Fruit fly (Drosophila melanogaster) whole organism, embryonic: ENCODE measurements around the gene CG32333.

ENCODE experiments used
- Aef1 ChIP-seq: fragments of 200-800 bp; sonication (Bioruptor generic); IDR thresholded peaks from 3 replicates; pipeline ENCODE4 v1.3.6; 2022; ENCODE audit warnings: missing biosample characterization, missing genetic modification characterization
- Bgb ChIP-seq: fragments of 200-800 bp; sonication (Bioruptor generic); IDR thresholded peaks from 2 replicates; pipeline ENCODE4 v1.3.6; 2022; ENCODE audit warnings: missing biosample characterization, missing genetic modification characterization; ENCODE audit not compliant: partially characterized antibody
- CG10267 ChIP-seq: fragments of 200-800 bp; sonication (Bioruptor generic); optimal IDR thresholded peaks from 2 replicates; lab custom pipeline; 2018; ENCODE audit warnings: missing biosample characterization, mild to moderate bottlenecking, missing genetic modification characterization, moderate library complexity
- CG10543 ChIP-seq: fragments of 200-800 bp; sonication (Bioruptor generic); optimal IDR thresholded peaks from 3 replicates; lab custom pipeline; 2017; ENCODE audit warnings: missing biosample characterization, mild to moderate bottlenecking, missing genetic modification characterization, moderate library complexity
- CG11456 ChIP-seq: fragments of 200-800 bp; sonication (Bioruptor generic); IDR thresholded peaks from 3 replicates; pipeline ENCODE4 v1.3.6; 2022; ENCODE audit warnings: missing biosample characterization, missing genetic modification characterization
- CG11695 ChIP-seq: fragments of 200-800 bp; sonication (Bioruptor generic); IDR thresholded peaks from 3 replicates; pipeline ENCODE4 v1.3.6; 2022; ENCODE audit warnings: missing biosample characterization, missing genetic modification characterization
- CG12104 ChIP-seq: fragments of 200-800 bp; sonication (Bioruptor generic); optimal IDR thresholded peaks from 3 replicates; lab custom pipeline; 2016; ENCODE audit warnings: missing biosample characterization, missing genetic modification characterization
- CG12744 ChIP-seq: fragments of 200-800 bp; sonication (Bioruptor generic); optimal IDR thresholded peaks from 2 replicates; lab custom pipeline; 2016; ENCODE audit warnings: missing biosample characterization, missing genetic modification characterization
- CG13624 ChIP-seq: fragments of 200-800 bp; sonication (Bioruptor generic); optimal IDR thresholded peaks from 2 replicates; lab custom pipeline; 2016; ENCODE audit warnings: missing biosample characterization, missing genetic modification characterization
- CG14050 ChIP-seq: fragments of 200-800 bp; sonication (Bioruptor generic); IDR thresholded peaks from 3 replicates; pipeline ENCODE4 v1.3.6; 2022; ENCODE audit warnings: missing biosample characterization, missing genetic modification characterization
- CG15073 ChIP-seq: fragments of 200-800 bp; sonication (Bioruptor generic); optimal IDR thresholded peaks from 2 replicates; lab custom pipeline; 2016; ENCODE audit warnings: missing biosample characterization, missing genetic modification characterization
- CG15696 ChIP-seq: fragments of 200-800 bp; sonication (Bioruptor generic); optimal IDR thresholded peaks from 2 replicates; lab custom pipeline; 2019; ENCODE audit warnings: missing biosample characterization, mild to moderate bottlenecking, missing genetic modification characterization, moderate library complexity
- CG18619 ChIP-seq: fragments of 200-800 bp; sonication (Bioruptor generic); optimal IDR thresholded peaks from 3 replicates; lab custom pipeline; 2017; ENCODE audit warnings: missing biosample characterization, mild to moderate bottlenecking, missing genetic modification characterization
- CG2116 ChIP-seq: fragments of 200-800 bp; sonication (Bioruptor generic); optimal IDR thresholded peaks from 3 replicates; lab custom pipeline; 2018; ENCODE audit warnings: missing biosample characterization, mild to moderate bottlenecking, missing genetic modification characterization
- CG34376 ChIP-seq: fragments of 200-800 bp; sonication (Bioruptor generic); optimal IDR thresholded peaks from 2 replicates; lab custom pipeline; 2018; ENCODE audit warnings: missing biosample characterization, mild to moderate bottlenecking, missing genetic modification characterization
- CG3838 ChIP-seq: fragments of 200-800 bp; sonication (Bioruptor generic); optimal IDR thresholded peaks from 3 replicates; lab custom pipeline; 2016; ENCODE audit warnings: missing biosample characterization, missing genetic modification characterization
- CG3995 ChIP-seq: fragments of 200-800 bp; sonication (Bioruptor generic); optimal IDR thresholded peaks from 3 replicates; lab custom pipeline; 2016; ENCODE audit warnings: missing biosample characterization, missing genetic modification characterization
- CG4282 ChIP-seq: fragments of 200-800 bp; sonication (Bioruptor generic); optimal IDR thresholded peaks from 2 replicates; lab custom pipeline; 2016; ENCODE audit warnings: missing biosample characterization, missing genetic modification characterization
- CG4404 ChIP-seq: fragments of 200-800 bp; sonication (Bioruptor generic); IDR thresholded peaks from 2 replicates; pipeline ENCODE4 v1.3.6; 2022; ENCODE audit warnings: missing biosample characterization, missing genetic modification characterization
- CG9932 ChIP-seq: fragments of 200-800 bp; sonication (Bioruptor generic); IDR thresholded peaks from 2 replicates; pipeline ENCODE4 v1.3.6; 2022; ENCODE audit warnings: missing biosample characterization, missing genetic modification characterization
- CHES-1-like ChIP-seq: fragments of 200-800 bp; sonication (Bioruptor generic); optimal IDR thresholded peaks from 2 replicates; lab custom pipeline; 2016; ENCODE audit warnings: missing biosample characterization, missing genetic modification characterization
- D19A ChIP-seq: fragments of 200-800 bp; optimal IDR thresholded peaks from 3 replicates; lab custom pipeline; 2019; ENCODE audit warnings: missing biosample characterization, mild to moderate bottlenecking, missing genetic modification characterization, moderate library complexity
- D19B ChIP-seq: fragments of 200-800 bp; sonication (Bioruptor generic); optimal IDR thresholded peaks from 2 replicates; lab custom pipeline; 2017; ENCODE audit warnings: missing biosample characterization, mild to moderate bottlenecking, missing genetic modification characterization
- Dref ChIP-seq: fragments of 200-800 bp; sonication (Bioruptor generic); IDR thresholded peaks from 2 replicates; pipeline ENCODE4 v1.3.6; 2022; ENCODE audit warnings: missing biosample characterization, missing genetic modification characterization
- Fer3 ChIP-seq: fragments of 200-800 bp; sonication (Bioruptor generic); optimal IDR thresholded peaks from 2 replicates; lab custom pipeline; 2018; ENCODE audit warnings: missing biosample characterization, mild to moderate bottlenecking, missing genetic modification characterization, moderate library complexity
- Gsc ChIP-seq: fragments of 200-800 bp; sonication (Bioruptor generic); IDR thresholded peaks from 2 replicates; pipeline ENCODE4 v1.3.6; 2022; ENCODE audit warnings: missing biosample characterization, missing genetic modification characterization
- Lim3 ChIP-seq: fragments of 200-800 bp; sonication (Bioruptor generic); IDR thresholded peaks from 2 replicates; pipeline ENCODE4 v1.3.6; 2022; ENCODE audit warnings: missing biosample characterization, missing genetic modification characterization
- Med ChIP-seq: fragments of 200-800 bp; sonication (Bioruptor generic); peaks from one replicate; lab custom pipeline; 2016; ENCODE audit warnings: missing biosample characterization, missing genetic modification characterization, mild to moderate bottlenecking, inconsistent platforms, moderate library complexity
- Myb ChIP-seq: fragments of 200-800 bp; sonication (Bioruptor generic); optimal IDR thresholded peaks from 2 replicates; lab custom pipeline; 2016; ENCODE audit warnings: missing biosample characterization, missing genetic modification characterization
- Opbp ChIP-seq: fragments of 200-800 bp; sonication (Bioruptor generic); IDR thresholded peaks from 3 replicates; pipeline ENCODE4 v1.3.6; 2022; ENCODE audit warnings: missing biosample characterization, missing genetic modification characterization; ENCODE audit not compliant: partially characterized antibody
- Six4 ChIP-seq: fragments of 200-800 bp; sonication (Bioruptor generic); optimal IDR thresholded peaks from 2 replicates; lab custom pipeline; 2016; ENCODE audit warnings: missing biosample characterization, missing genetic modification characterization
- crc ChIP-seq: fragments of 200-800 bp; sonication (Bioruptor generic); optimal IDR thresholded peaks from 2 replicates; lab custom pipeline; 2016; ENCODE audit warnings: missing biosample characterization, missing genetic modification characterization
- crol ChIP-seq: fragments of 200-800 bp; sonication (Bioruptor generic); IDR thresholded peaks from 2 replicates; pipeline ENCODE4 v1.3.6; 2022; ENCODE audit warnings: missing biosample characterization, missing genetic modification characterization
- eve ChIP-seq, 2 experiments: fragments of >200 bp; optimal IDR thresholded peaks; 2 replicates each; lab custom pipeline; 2017; ENCODE audit warnings: missing biosample characterization in 2 of 2, missing genetic modification characterization in 2 of 2
- gro ChIP-seq: fragments of 200-800 bp; sonication (Bioruptor generic); optimal IDR thresholded peaks from 2 replicates; lab custom pipeline; 2016; ENCODE audit warnings: missing biosample characterization, missing genetic modification characterization
- gt ChIP-seq: fragments of 200-800 bp; sonication (Bioruptor generic); IDR thresholded peaks from 2 replicates; pipeline ENCODE4 v1.3.6; 2022; ENCODE audit warnings: missing biosample characterization, missing genetic modification characterization
- hkb ChIP-seq, 2 experiments: fragments of 200-800 bp in 1 of 2; fragments of >200 bp in 1 of 2; sonication (Bioruptor generic) in 1 of 2; IDR thresholded peaks in 1 of 2; optimal IDR thresholded peaks in 1 of 2; 2 replicates each; pipeline versions ENCODE4 v1.3.6 to Lab custom; 2017 to 2022; ENCODE audit warnings: missing biosample characterization in 1 of 2, missing genetic modification characterization in 1 of 2
- insv ChIP-seq, 2 experiments: fragments of 200-800 bp; sonication (Bioruptor generic); optimal IDR thresholded peaks; 3 replicates each; lab custom pipeline; 2016 to 2018; ENCODE audit warnings: missing biosample characterization in 2 of 2, missing genetic modification characterization in 2 of 2
- otp ChIP-seq: fragments of 200-800 bp; sonication (Bioruptor generic); IDR thresholded peaks from 3 replicates; pipeline ENCODE4, ENCODE4 v1.3.6; 2022; ENCODE audit warnings: missing biosample characterization, missing genetic modification characterization
- p53 ChIP-seq: fragments of 200-800 bp; sonication (Bioruptor generic); optimal IDR thresholded peaks from 2 replicates; lab custom pipeline; 2016; ENCODE audit warnings: missing biosample characterization, missing genetic modification characterization
- pan ChIP-seq, 4 experiments: fragments of >200 bp in 3 of 4; fragments of 200-800 bp in 1 of 4; sonication (Bioruptor generic) in 1 of 4; optimal IDR thresholded peaks in 3 of 4; IDR thresholded peaks in 1 of 4; 2 replicates each; pipeline versions ENCODE4 v1.3.6 to Lab custom; 2017 to 2022; ENCODE audit warnings: missing biosample characterization in 2 of 4, missing genetic modification characterization in 2 of 4, mixed read lengths in 1 of 4
- pnt ChIP-seq: fragments of 200-800 bp; sonication (Bioruptor generic); optimal IDR thresholded peaks from 3 replicates; lab custom pipeline; 2016; ENCODE audit warnings: missing biosample characterization, missing genetic modification characterization
- ranshi ChIP-seq: fragments of 200-800 bp; sonication (Bioruptor generic); IDR thresholded peaks from 2 replicates; pipeline ENCODE4 v1.3.6; 2022; ENCODE audit warnings: missing biosample characterization, missing genetic modification characterization
- ro ChIP-seq: fragments of 200-800 bp; sonication (Bioruptor generic); IDR thresholded peaks from 2 replicates; pipeline ENCODE4 v1.3.6; 2022; ENCODE audit warnings: missing biosample characterization, missing genetic modification characterization
- sens-2 ChIP-seq: fragments of 200-800 bp; sonication (Bioruptor generic); IDR thresholded peaks from 2 replicates; pipeline ENCODE4 v1.3.6; 2022; ENCODE audit warnings: missing biosample characterization, missing genetic modification characterization
- sna ChIP-seq: fragments of 200-800 bp; sonication (Bioruptor generic); IDR thresholded peaks from 2 replicates; pipeline ENCODE4 v1.3.6; 2022; ENCODE audit warnings: missing biosample characterization, missing genetic modification characterization; ENCODE audit not compliant: partially characterized antibody
- tap ChIP-seq: fragments of 200-800 bp; optimal IDR thresholded peaks from 3 replicates; lab custom pipeline; 2019; ENCODE audit warnings: missing biosample characterization, mild to moderate bottlenecking, missing genetic modification characterization, moderate library complexity
- twi ChIP-seq: fragments of 200-800 bp; optimal IDR thresholded peaks from 2 replicates; lab custom pipeline; 2019; ENCODE audit warnings: missing biosample characterization, mild to moderate bottlenecking, missing genetic modification characterization, moderate library complexity
- unc-4 ChIP-seq: fragments of 200-800 bp; sonication (Bioruptor generic); IDR thresholded peaks from 2 replicates; pipeline ENCODE4 v1.3.6; 2022; ENCODE audit warnings: missing biosample characterization, missing genetic modification characterization; ENCODE audit not compliant: partially characterized antibody

The CG32333 gene

dm6 chr3L:1298509-1298908, 22.8 kb downstream of the CG32333 start, which contains the start of gene scf (continued):
- TF ChIP-seq CG11695 (0 out of 3 replicates have a peak, but pooled peaks have one; percentile 36), Six4 (peak; percentile 4), ro (peak; percentile 40; the same call in 1 of the 2 replicates), insv (GFP tag; optimal IDR thresholded peaks at IDR 0.05; lab: Kevin White, UChicago) (peak in 1 of 2 experiments; percentile 20), CG4282 (GFP tag; lab: Kevin White, UChicago) (peak; percentile 28), Dref (GFP tag; lab: Robert Waterston, UW) (0 out of 2 replicates have a peak, but pooled peaks have one; percentile 1), CG2116 (peak; percentile 35), unc-4 (GFP tag; lab: Robert Waterston, UW) (peak; percentile 42; the same call in 1 of the 2 replicates), Myb (peak; percentile 20), otp (GFP tag; lab: Robert Waterston, UW) (peak; percentile 12; the same call in 1 of the 3 replicates), pan (optimal IDR thresholded peaks at IDR 0.05; lab: Kevin White, UChicago) (no peak), pan (GFP tag; optimal IDR thresholded peaks at IDR 0.05 in 1 of 2, IDR thresholded peaks at IDR 0.05 in 1 of 2) (peak in 1 of 2 experiments; percentile 37), D19B (GFP tag; lab: Kevin White, UChicago) (no peak), tap (no peak), sens-2 (GFP tag; lab: Robert Waterston, UW) (0 out of 2 replicates have a peak, but pooled peaks have one; percentile 11), Aef1 (GFP tag; lab: Robert Waterston, UW) (0 out of 3 replicates have a peak, but pooled peaks have one; percentile 24), CG15073 (GFP tag; lab: Kevin White, UChicago) (no peak), gro (GFP tag; lab: Kevin White, UChicago) (peak; percentile 60), sna (peak; percentile 15; the same call in 1 of the 2 replicates), hkb (optimal IDR thresholded peaks at IDR 0.05; lab: Kevin White, UChicago) (no peak), hkb (GFP tag; IDR thresholded peaks at IDR 0.05; lab: Robert Waterston, UW) (peak; percentile 48), CG10267 (tag; lab: Kevin White, UChicago) (peak; percentile 17), ranshi (GFP tag; lab: Robert Waterston, UW) (peak; percentile 37; the same call in 1 of the 2 replicates), Opbp (GFP tag; lab: Robert Waterston, UW) (peak; percentile 52; the same call in 2 of the 3 replicates), p53 (GFP tag; lab: Kevin White, UChicago) (peak; percentile 2), crol (GFP tag; lab: Robert Waterston, UW) (0 out of 2 replicates have a peak, but pooled peaks have one; percentile 29), CG12104 (GFP tag; lab: Kevin White, UChicago) (no peak)

- TF ChIP-seq eve (GFP tag; optimal IDR thresholded peaks at IDR 0.05; lab: Kevin White, UChicago): no peak
- TF ChIP-seq CG10267 (tag; lab: Kevin White, UChicago): peak; percentile 84
- peak; percentile 44 for TF ChIP-seq CG15073 (GFP tag; lab: Kevin White, UChicago)
- TF ChIP-seq Med (GFP tag; lab: Kevin White, UChicago): peak; percentile 74
- peak; percentile 88 for TF ChIP-seq D19A (tag; lab: Kevin White, UChicago)
- peak; percentile 81 for TF ChIP-seq CG34376
- TF ChIP-seq pnt (GFP tag; lab: Kevin White, UChicago): peak; percentile 2
- peak; percentile 68 for TF ChIP-seq CG9932
- peak; percentile 61; the same call in 2 of the 3 replicates for TF ChIP-seq CG14050 (GFP tag; lab: Robert Waterston, UW)
- no peak for TF ChIP-seq gt (GFP tag; lab: Robert Waterston, UW)
- TF ChIP-seq Lim3: no peak
- TF ChIP-seq crc (GFP tag; lab: Kevin White, UChicago): no peak
- no peak for TF ChIP-seq CG3995 (GFP tag; lab: Kevin White, UChicago)
- peak; percentile 86 for TF ChIP-seq CG15696 (tag; lab: Kevin White, UChicago)
- peak; percentile 58 for TF ChIP-seq Gsc (GFP tag; lab: Robert Waterston, UW)
- no peak for TF ChIP-seq Bgb (GFP tag; lab: Robert Waterston, UW)
- peak; percentile 78 for TF ChIP-seq CG4404 (GFP tag; lab: Robert Waterston, UW)
- peak; percentile 96 for TF ChIP-seq twi
- peak; percentile 28 for TF ChIP-seq CHES-1-like (GFP tag; lab: Kevin White, UChicago)
- TF ChIP-seq CG3838 (GFP tag; lab: Kevin White, UChicago): peak; percentile 30
- peak; percentile 81 for TF ChIP-seq Fer3 (tag; lab: Kevin White, UChicago)
- TF ChIP-seq CG18619 (GFP tag; lab: Kevin White, UChicago): peak; percentile 72
- TF ChIP-seq CG12744: no peak
- peak; percentile 85 for TF ChIP-seq CG10543 (GFP tag; lab: Kevin White, UChicago)
- TF ChIP-seq CG11456 (GFP tag; lab: Robert Waterston, UW): 0 out of 3 replicates have a peak, but pooled peaks have one; percentile 8
- TF ChIP-seq CG13624 (GFP tag; lab: Kevin White, UChicago): peak; percentile 26
Measured at dm6 chr3L:1300076-1300635, 24.4 kb downstream of the CG32333 start.
